Worm (Caenorhabditis elegans) whole organism, L4/young adult: ENCODE data around the gene shpk-1.

Experiments used
- dao-5 ChIP-seq: sonication (generic microtip); optimal IDR thresholded peaks from 2 replicates; lab custom pipeline; 2016; ENCODE audit warnings: missing genotype, missing genetic modification characterization, moderate library complexity, missing compliant biosample characterization
- him-1 ChIP-seq: sonication (generic microtip); optimal IDR thresholded peaks from 2 replicates; lab custom pipeline; 2016; ENCODE audit warnings: missing genotype, missing genetic modification reagents, missing genetic modification characterization, missing compliant biosample characterization

ce11 chrIII:13580076-13580475 is 27.7 kb upstream of the shpk-1 start:
- no peak for TF ChIP-seq him-1
- no peak for TF ChIP-seq dao-5 (tag; lab: Kevin White, UChicago)
